Worm (Caenorhabditis elegans) whole organism, L4 larva: ENCODE results near the gene F14F7.5.
A peak's percentile ranks its signal among the peaks of the same experiment; 100 is the strongest.

Source experiments
- D1046.2 ChIP-seq: fragments of 200-800 bp; sonication (Bioruptor generic); IDR thresholded peaks from 2 replicates; pipeline ENCODE4 v1.3.6; 2022; ENCODE audit warnings: missing genetic modification characterization, missing compliant biosample characterization
- R02D3.7 ChIP-seq: fragments of 150-350 bp; sonication (generic microtip); optimal IDR thresholded peaks from 3 replicates; lab custom pipeline; 2014; ENCODE audit warnings: missing biosample characterization, missing genetic modification characterization
- ces-1 ChIP-seq: fragments of 150-350 bp; sonication (generic microtip); optimal IDR thresholded peaks from 4 replicates; lab custom pipeline; 2014; ENCODE audit warnings: missing biosample characterization, missing genetic modification reagents, missing genetic modification characterization
- daf-12 ChIP-seq: fragments of 150-350 bp; optimal IDR thresholded peaks from 2 replicates; lab custom pipeline; 2014; ENCODE audit warnings: missing biosample characterization, missing genetic modification reagents, missing genetic modification characterization
- lsy-2 ChIP-seq, 2 experiments: fragments of 150-350 bp in 1 of 2; sonication (generic microtip) in 1 of 2; optimal IDR thresholded peaks; 2 replicates each; lab custom pipeline; 2014 to 2017; ENCODE audit warnings: missing biosample characterization in 2 of 2, missing genetic modification characterization in 2 of 2
- nhr-111 ChIP-seq: fragments of 200-800 bp; sonication (Bioruptor generic); optimal IDR thresholded peaks from 2 replicates; lab custom pipeline; 2018; ENCODE audit warnings: mild to moderate bottlenecking, missing genetic modification characterization, missing compliant biosample characterization
- nhr-237 ChIP-seq: sonication (generic microtip); optimal IDR thresholded peaks from 2 replicates; lab custom pipeline; 2017; ENCODE audit warnings: missing biosample characterization, missing genetic modification characterization
- nhr-28 ChIP-seq: fragments of 150-350 bp; optimal IDR thresholded peaks from 2 replicates; lab custom pipeline; 2014; ENCODE audit warnings: missing biosample characterization, missing genetic modification characterization
- skn-1 ChIP-seq: fragments of 150-350 bp; optimal IDR thresholded peaks from 2 replicates; lab custom pipeline; 2014; ENCODE audit warnings: missing biosample characterization, missing genetic modification characterization
- unc-62 ChIP-seq, 3 experiments: fragments of 150-350 bp in 1 of 3; sonication (generic microtip); optimal IDR thresholded peaks in 2 of 3; peaks in 1 of 3; 1 replicate in 1 of 3; 2 replicates in 2 of 3; lab custom pipeline; 2014 to 2017; ENCODE audit warnings: missing biosample characterization in 3 of 3, missing genetic modification characterization in 3 of 3, missing genetic modification reagents in 3 of 3, missing genotype in 1 of 3
- zfp-3 ChIP-seq: fragments of 200-800 bp; sonication (Bioruptor generic); conservative IDR thresholded peaks from 2 replicates; pipeline ENCODE4 v1.3.6; 2022; ENCODE audit warnings: missing genetic modification reagents, missing genetic modification characterization, missing compliant biosample characterization

DNA sequence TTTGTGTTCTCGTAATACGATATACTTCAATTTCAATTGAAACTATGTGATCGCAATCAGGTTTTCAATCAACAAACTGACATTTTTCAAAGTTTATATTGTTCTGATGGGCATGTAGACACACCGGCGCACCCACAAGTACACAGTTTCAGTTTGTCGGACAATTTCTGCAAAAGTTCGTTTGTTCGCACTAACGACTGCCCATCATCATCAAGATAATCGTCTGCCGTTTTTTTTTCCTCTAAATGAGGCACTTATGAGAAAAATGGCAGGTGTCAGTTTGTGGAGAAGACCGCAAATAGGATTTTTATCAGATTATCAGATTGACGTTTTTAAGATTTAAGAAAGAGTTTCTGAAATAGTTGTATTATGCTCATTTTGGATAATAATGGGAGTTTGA, 35.0 kb downstream of the F14F7.5 start:
- no peak for TF ChIP-seq daf-12 (tag; lab: Kevin White, UChicago)
- no peak for TF ChIP-seq nhr-111 (GFP tag; lab: Kevin White, UChicago)
- no peak for TF ChIP-seq skn-1 (tag; lab: Kevin White, UChicago)
- no peak for TF ChIP-seq D1046.2
- no peak for TF ChIP-seq lsy-2 (tag; optimal IDR thresholded peaks at IDR 0.05; lab: Kevin White, UChicago)
- no peak for TF ChIP-seq unc-62 (GFP tag; optimal IDR thresholded peaks at IDR 0.05 in 1 of 2; lab: Kevin White, UChicago)
- no peak for TF ChIP-seq unc-62 (tag; optimal IDR thresholded peaks at IDR 0.05; lab: Kevin White, UChicago)
- no peak for TF ChIP-seq nhr-28
- TF ChIP-seq ces-1 (GFP tag; lab: Kevin White, UChicago) = no peak
- TF ChIP-seq nhr-237 (tag; lab: Kevin White, UChicago) = no peak
- 0 out of 2 replicates have a peak, but pooled peaks have one; percentile 16 for TF ChIP-seq zfp-3 (GFP tag; lab: Robert Waterston, UW)
- TF ChIP-seq R02D3.7 (tag; lab: Kevin White, UChicago) = no peak
